Worm (Caenorhabditis elegans) whole organism, L1 larva: ENCODE measurements around the gene ttr-53.

ENCODE experiments used
- C34B4.2 ChIP-seq: sonication (generic microtip); optimal IDR thresholded peaks from 2 replicates; lab custom pipeline; 2017; ENCODE audit warnings: mild to moderate bottlenecking, missing genetic modification characterization, missing compliant biosample characterization
- aha-1 ChIP-seq: fragments of 150-350 bp; optimal IDR thresholded peaks from 2 replicates; lab custom pipeline; 2014; ENCODE audit warnings: missing biosample characterization, missing genetic modification characterization
- aly-2 ChIP-seq: fragments of 150-350 bp; optimal IDR thresholded peaks from 2 replicates; lab custom pipeline; 2014; ENCODE audit warnings: missing biosample characterization, missing genetic modification characterization
- ama-1 ChIP-seq: fragments of 150-350 bp; optimal IDR thresholded peaks from 2 replicates; lab custom pipeline; 2014
- blmp-1 ChIP-seq: fragments of 150-350 bp; optimal IDR thresholded peaks from 2 replicates; lab custom pipeline; 2014; ENCODE audit warnings: missing biosample characterization, missing genetic modification characterization
- ceh-63 ChIP-seq: fragments of 200-800 bp; sonication (Bioruptor generic); optimal IDR thresholded peaks from 2 replicates; lab custom pipeline; 2018; ENCODE audit warnings: mild to moderate bottlenecking, missing genetic modification characterization, missing compliant biosample characterization
- ceh-82 ChIP-seq, 3 experiments: fragments of 150-350 bp in 1 of 3; sonication (generic microtip) in 2 of 3; optimal IDR thresholded peaks; 2 replicates each; lab custom pipeline; 2014 to 2017; ENCODE audit warnings: missing biosample characterization in 3 of 3, missing genetic modification characterization in 3 of 3
- ceh-90 ChIP-seq: sonication (generic microtip); optimal IDR thresholded peaks from 2 replicates; lab custom pipeline; 2016; ENCODE audit warnings: missing genetic modification characterization, missing compliant biosample characterization
- ces-1 ChIP-seq: fragments of 150-350 bp; optimal IDR thresholded peaks from 2 replicates; lab custom pipeline; 2014; ENCODE audit warnings: missing biosample characterization, missing genetic modification reagents, missing genetic modification characterization
- dsc-1 ChIP-seq: sonication (generic microtip); optimal IDR thresholded peaks from 2 replicates; lab custom pipeline; 2016; ENCODE audit warnings: mild to moderate bottlenecking, missing genetic modification characterization, missing compliant biosample characterization
- efl-1 ChIP-seq, 4 experiments: fragments of 150-350 bp; optimal IDR thresholded peaks in 3 of 4; peaks in 1 of 4; 1 replicate in 1 of 4; 2 replicates in 3 of 4; lab custom pipeline; 2014; ENCODE audit warnings: missing biosample characterization in 2 of 4, missing genetic modification characterization in 2 of 4, missing genetic modification reagents in 2 of 4
- egl-27 ChIP-seq, 2 experiments: fragments of 150-350 bp in 1 of 2; sonication (generic microtip); optimal IDR thresholded peaks; 3 replicates each; lab custom pipeline; 2017 to 2018; ENCODE audit warnings: missing biosample characterization in 2 of 2, missing genetic modification characterization in 2 of 2, missing genetic modification reagents in 2 of 2
- elt-3 ChIP-seq, 6 experiments: fragments of 150-350 bp in 1 of 6; sonication (generic microtip); optimal IDR thresholded peaks; 2 replicates each; lab custom pipeline; 2017 to 2018; ENCODE audit warnings: missing biosample characterization in 6 of 6, missing genetic modification characterization in 6 of 6, inconsistent platforms in 1 of 6
- ets-5 ChIP-seq: fragments of 200-800 bp; sonication (Bioruptor generic); IDR thresholded peaks from 2 replicates; pipeline ENCODE4 v1.3.6; 2022; ENCODE audit warnings: missing genetic modification characterization, missing compliant biosample characterization
- fkh-4 ChIP-seq: sonication (generic microtip); optimal IDR thresholded peaks from 2 replicates; lab custom pipeline; 2016; ENCODE audit warnings: missing compliant biosample characterization, missing genetic modification characterization, borderline replicate concordance
- fkh-8 ChIP-seq: sonication (generic microtip); optimal IDR thresholded peaks from 2 replicates; lab custom pipeline; 2016; ENCODE audit warnings: mild to moderate bottlenecking, missing genetic modification characterization, missing compliant biosample characterization
- hlh-17 ChIP-seq: fragments of 200-800 bp; sonication (Bioruptor generic); optimal IDR thresholded peaks from 2 replicates; lab custom pipeline; 2018; ENCODE audit warnings: missing genetic modification characterization, mild to moderate bottlenecking, missing compliant biosample characterization, moderate library complexity, borderline replicate concordance
- hlh-4 ChIP-seq: sonication (generic microtip); optimal IDR thresholded peaks from 2 replicates; lab custom pipeline; 2016; ENCODE audit warnings: mild to moderate bottlenecking, missing genetic modification characterization, missing compliant biosample characterization
- hpl-2 ChIP-seq: fragments of 150-350 bp; optimal IDR thresholded peaks from 2 replicates; lab custom pipeline; 2014; ENCODE audit warnings: missing biosample characterization, missing genetic modification reagents, missing genetic modification characterization
- irx-1 ChIP-seq: sonication (generic microtip); optimal IDR thresholded peaks from 2 replicates; lab custom pipeline; 2016; ENCODE audit warnings: missing genetic modification characterization, missing compliant biosample characterization
- isw-1 ChIP-seq: fragments of 200-800 bp; sonication (Bioruptor generic); IDR thresholded peaks from 2 replicates; pipeline ENCODE4 v1.3.6; 2022; ENCODE audit warnings: missing genetic modification characterization, missing compliant biosample characterization
- lin-14 ChIP-seq: fragments of 200-800 bp; sonication (Bioruptor generic); optimal IDR thresholded peaks from 2 replicates; lab custom pipeline; 2018; ENCODE audit warnings: mild to moderate bottlenecking, missing genetic modification characterization, moderate library complexity, missing compliant biosample characterization
- lin-35 ChIP-seq, 2 experiments: fragments of 150-350 bp; optimal IDR thresholded peaks; 2 replicates each; lab custom pipeline; 2014; ENCODE audit warnings: missing biosample characterization in 2 of 2, missing genetic modification characterization in 2 of 2, missing genetic modification reagents in 2 of 2
- lir-3 ChIP-seq: sonication (generic microtip); optimal IDR thresholded peaks from 2 replicates; lab custom pipeline; 2016; ENCODE audit warnings: mild to moderate bottlenecking, missing genetic modification characterization, moderate library complexity, missing compliant biosample characterization; ENCODE audit not compliant: poor library complexity
- lsy-2 ChIP-seq, 2 experiments: fragments of 150-350 bp; optimal IDR thresholded peaks; 2 replicates each; lab custom pipeline; 2014; ENCODE audit warnings: missing biosample characterization in 2 of 2, missing genetic modification characterization in 2 of 2
- mab-9 ChIP-seq: fragments of 200-800 bp; sonication (Bioruptor generic); IDR thresholded peaks from 2 replicates; pipeline ENCODE4 v1.3.6; 2022; ENCODE audit warnings: missing genetic modification reagents, missing genetic modification characterization, missing compliant biosample characterization
- mdl-1 ChIP-seq, 2 experiments: fragments of 150-350 bp; optimal IDR thresholded peaks; 2 replicates each; lab custom pipeline; 2014 to 2017; ENCODE audit warnings: missing biosample characterization in 2 of 2, missing genetic modification characterization in 2 of 2, inconsistent platforms in 1 of 2
- nhr-11 ChIP-seq: fragments of 150-350 bp; optimal IDR thresholded peaks from 2 replicates; lab custom pipeline; 2014; ENCODE audit warnings: missing biosample characterization, missing genetic modification characterization
- nhr-12 ChIP-seq: sonication (generic microtip); optimal IDR thresholded peaks from 2 replicates; lab custom pipeline; 2017; ENCODE audit warnings: missing biosample characterization, missing genetic modification characterization
- nhr-19 ChIP-seq: fragments of 200-800 bp; sonication (Bioruptor generic); conservative IDR thresholded peaks from 2 replicates; pipeline ENCODE4 v1.3.6; 2022; ENCODE audit warnings: missing genetic modification characterization, missing compliant biosample characterization
- nhr-28 ChIP-seq: fragments of 150-350 bp; optimal IDR thresholded peaks from 2 replicates; lab custom pipeline; 2014; ENCODE audit warnings: missing biosample characterization, missing genetic modification characterization
- nhr-47 ChIP-seq: sonication (generic microtip); optimal IDR thresholded peaks from 2 replicates; lab custom pipeline; 2016; ENCODE audit warnings: mild to moderate bottlenecking, missing genetic modification characterization, moderate library complexity, missing compliant biosample characterization
- nhr-71 ChIP-seq: sonication (generic microtip); optimal IDR thresholded peaks from 2 replicates; lab custom pipeline; 2016; ENCODE audit warnings: mild to moderate bottlenecking, missing genetic modification characterization, moderate library complexity, missing compliant biosample characterization
- nhr-76 ChIP-seq: sonication (generic microtip); optimal IDR thresholded peaks from 2 replicates; lab custom pipeline; 2017; ENCODE audit warnings: missing biosample characterization, missing genetic modification characterization
- nhr-85 ChIP-seq: sonication (generic microtip); peaks from one replicate; lab custom pipeline; 2016; ENCODE audit warnings: missing genetic modification characterization, inconsistent platforms, missing compliant biosample characterization
- pax-3 ChIP-seq: fragments of 200-800 bp; sonication (Bioruptor generic); optimal IDR thresholded peaks from 2 replicates; lab custom pipeline; 2018; ENCODE audit warnings: mild to moderate bottlenecking, missing genetic modification characterization, moderate library complexity, missing compliant biosample characterization
- sox-4 ChIP-seq: sonication (generic microtip); optimal IDR thresholded peaks from 2 replicates; lab custom pipeline; 2016; ENCODE audit warnings: missing genetic modification characterization, missing compliant biosample characterization
- swsn-7 ChIP-seq: sonication (generic microtip); optimal IDR thresholded peaks from 2 replicates; lab custom pipeline; 2016; ENCODE audit warnings: missing genetic modification characterization, missing compliant biosample characterization
- tbx-2 ChIP-seq: sonication (generic microtip); optimal IDR thresholded peaks from 2 replicates; lab custom pipeline; 2016; ENCODE audit warnings: missing genetic modification characterization, missing compliant biosample characterization
- tlp-1 ChIP-seq: fragments of 150-350 bp; optimal IDR thresholded peaks from 2 replicates; lab custom pipeline; 2014; ENCODE audit warnings: missing biosample characterization, missing genetic modification characterization
- unc-30 ChIP-seq: sonication (generic microtip); optimal IDR thresholded peaks from 2 replicates; lab custom pipeline; 2017; ENCODE audit warnings: missing biosample characterization, missing genetic modification characterization
- unc-98 ChIP-seq: fragments of 200-800 bp; sonication (Bioruptor generic); IDR thresholded peaks from 2 replicates; pipeline ENCODE4 v1.3.6; 2022; ENCODE audit warnings: missing genetic modification characterization, missing compliant biosample characterization
- vab-15 ChIP-seq: sonication (generic microtip); optimal IDR thresholded peaks from 2 replicates; lab custom pipeline; 2017; ENCODE audit warnings: missing genotype, mild to moderate bottlenecking, missing genetic modification characterization, missing compliant biosample characterization
- xbp-1 ChIP-seq: sonication (generic microtip); optimal IDR thresholded peaks from 2 replicates; lab custom pipeline; 2016; ENCODE audit warnings: missing genetic modification characterization, missing compliant biosample characterization
- ztf-4 ChIP-seq: fragments of 150-350 bp; optimal IDR thresholded peaks from 2 replicates; lab custom pipeline; 2014; ENCODE audit warnings: missing biosample characterization, missing genetic modification characterization

ttr-53 gene

DNA sequence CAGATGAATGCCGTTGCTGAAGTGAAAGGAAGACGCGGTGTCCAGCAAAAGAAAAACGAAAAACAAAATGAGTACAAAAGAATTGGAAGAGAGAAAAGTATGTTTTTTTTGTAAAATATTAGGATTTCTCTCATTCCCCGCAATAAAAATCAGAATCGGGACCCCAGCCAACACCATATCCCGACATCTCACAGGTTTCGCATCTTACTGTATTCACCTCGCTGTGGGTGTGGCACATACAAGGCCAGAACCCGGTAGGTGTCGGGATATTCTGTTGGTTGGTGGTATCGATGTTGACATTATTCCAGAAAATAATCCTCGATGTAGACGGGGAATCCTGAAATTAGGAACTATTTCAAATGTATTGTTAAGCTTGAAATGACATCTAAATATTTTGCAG is 41.1 kb upstream of the ttr-53 start:
- TF ChIP-seq isw-1 (GFP tag; lab: Robert Waterston, UW) (no peak), unc-30 (tag; lab: Kevin White, UChicago) (no peak), fkh-4 (no peak), aly-2 (tag; lab: Kevin White, UChicago) (no peak), dsc-1 (tag; lab: Kevin White, UChicago) (no peak), lin-14 (GFP tag; lab: Kevin White, UChicago) (no peak), ceh-63 (GFP tag; lab: Kevin White, UChicago) (no peak), swsn-7 (tag; lab: Kevin White, UChicago) (no peak)

DNA sequence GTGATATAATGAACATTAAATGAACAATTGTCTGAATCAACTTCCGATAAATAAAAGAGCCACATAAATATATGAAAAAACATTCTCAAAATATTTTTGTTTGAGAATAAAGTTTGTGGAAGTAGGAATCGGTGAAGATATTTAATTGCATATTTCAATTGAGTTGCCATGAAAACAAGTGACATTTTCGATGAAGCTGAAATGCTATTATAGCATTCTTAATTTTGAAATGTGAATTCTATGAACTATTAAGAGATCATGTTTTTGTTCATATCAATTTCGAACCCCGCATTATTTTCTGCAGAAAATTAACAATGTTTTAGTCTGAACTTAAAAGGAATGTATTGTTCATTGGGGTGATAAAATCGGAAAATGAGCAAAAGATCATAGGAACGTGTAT is 35.6 kb upstream of the ttr-53 start, which contains the start of gene irld-21:
irld-21 (minus strand) TSS at position 101 of the 400 bp plus-strand sequence.
- no peak for TF ChIP-seq swsn-7 (tag; lab: Kevin White, UChicago)
- no peak for TF ChIP-seq lin-14 (GFP tag; lab: Kevin White, UChicago)
- TF ChIP-seq egl-27 (tag; optimal IDR thresholded peaks at IDR 0.05; lab: Kevin White, UChicago) = no peak
- no peak for TF ChIP-seq hlh-4 (tag; lab: Kevin White, UChicago)
- TF ChIP-seq lsy-2 (tag; optimal IDR thresholded peaks at IDR 0.05; lab: Kevin White, UChicago) = no peak
- no peak for TF ChIP-seq isw-1 (GFP tag; lab: Robert Waterston, UW)
- TF ChIP-seq hlh-17 (GFP tag; lab: Kevin White, UChicago) = no peak
- TF ChIP-seq aha-1 (tag; lab: Kevin White, UChicago) = no peak
- no peak for TF ChIP-seq efl-1 (optimal IDR thresholded peaks at IDR 0.05; lab: Kevin White, UChicago)
- TF ChIP-seq efl-1 (GFP tag; optimal IDR thresholded peaks at IDR 0.05 in 1 of 2; lab: Kevin White, UChicago) = no peak
- no peak for TF ChIP-seq sox-4 (tag; lab: Kevin White, UChicago)
- TF ChIP-seq nhr-76 (tag; lab: Kevin White, UChicago) = no peak
- TF ChIP-seq nhr-19 (GFP tag; lab: Robert Waterston, UW) = no peak
- TF ChIP-seq C34B4.2 (tag; lab: Kevin White, UChicago) = no peak
- no peak for TF ChIP-seq ceh-90
- TF ChIP-seq, all 84 proteins: peak for 0

DNA sequence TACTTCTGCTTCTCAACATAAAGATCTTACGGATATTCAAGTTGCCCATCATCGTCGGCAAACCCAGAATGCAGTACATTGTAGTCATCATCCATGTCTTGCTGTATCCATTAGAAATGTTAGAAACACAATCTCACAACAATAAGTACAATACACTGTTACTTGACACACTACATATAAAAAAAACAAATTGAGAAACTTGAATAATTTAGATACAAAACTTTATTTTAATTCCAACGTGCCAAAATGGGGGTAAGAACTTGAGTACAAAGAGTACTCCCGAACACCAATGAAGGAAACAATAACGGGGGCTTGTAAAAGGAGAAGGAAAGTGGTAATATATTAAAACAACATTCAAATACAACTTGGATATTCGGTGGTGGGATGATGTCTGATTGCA is 31.3 kb upstream of the ttr-53 start, which contains the start of gene ctf-18:
ctf-18 (minus strand) TSS at position 101 of the 400 bp plus-strand sequence.
- TF ChIP-seq tlp-1 (tag; lab: Kevin White, UChicago) = no peak
- TF ChIP-seq vab-15 = no peak
- no peak for TF ChIP-seq nhr-12
- no peak for TF ChIP-seq ztf-4 (tag; lab: Kevin White, UChicago)

DNA sequence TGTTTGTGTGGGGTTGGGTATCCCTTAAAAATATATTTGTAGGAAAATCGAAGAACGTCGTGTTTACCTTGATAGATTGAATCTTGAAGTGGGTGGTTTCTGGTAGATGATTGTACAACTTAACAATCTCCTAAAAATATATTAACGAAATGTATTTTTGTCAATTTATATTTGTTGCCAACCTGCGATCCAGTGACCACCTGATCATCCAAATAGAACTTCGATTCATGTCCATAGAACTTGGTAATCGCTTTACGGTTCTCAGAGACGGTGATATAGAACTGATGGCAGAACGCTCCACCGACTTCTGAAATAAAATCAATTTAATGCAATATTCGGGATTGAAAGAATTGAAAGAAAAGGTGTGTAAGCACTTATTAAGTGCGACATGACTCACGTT is 29.4 kb upstream of the ttr-53 start:
- TF ChIP-seq nhr-28 (no peak), ceh-82 (tag; optimal IDR thresholded peaks at IDR 0.05; lab: Kevin White, UChicago) (no peak), irx-1 (tag; lab: Kevin White, UChicago) (no peak), tbx-2 (tag; lab: Kevin White, UChicago) (no peak), fkh-4 (no peak), ceh-63 (GFP tag; lab: Kevin White, UChicago) (no peak), hpl-2 (GFP tag; lab: Kevin White, UChicago) (no peak), xbp-1 (tag; lab: Kevin White, UChicago) (no peak), unc-98 (GFP tag; lab: Robert Waterston, UW) (no peak), sox-4 (tag; lab: Kevin White, UChicago) (no peak)
- TF ChIP-seq, all 84 proteins: peak for 0

ce11 chrIV:10128906-10129386 is 28.9 kb upstream of the ttr-53 start, which contains the start of the genes gtbp-1 and K08F4.3:
Gene gtbp-1 (minus strand): TSS chrIV:10128956.
Gene K08F4.3 (plus strand): TSS chrIV:10129257.
- TF ChIP-seq lir-3 (no peak), lin-35 (GFP tag; optimal IDR thresholded peaks at IDR 0.05; lab: Kevin White, UChicago) (peak; percentile 92 to 97), nhr-76 (tag; lab: Kevin White, UChicago) (no peak), xbp-1 (tag; lab: Kevin White, UChicago) (peak; percentile 67), nhr-47 (peak; percentile 74), mab-9 (GFP tag; lab: Robert Waterston, UW) (no peak), ces-1 (GFP tag; lab: Kevin White, UChicago) (no peak), isw-1 (GFP tag; lab: Robert Waterston, UW) (peak; percentile 64), nhr-85 (tag; lab: Kevin White, UChicago) (peak; percentile 85), ets-5 (no peak), pax-3 (tag; lab: Kevin White, UChicago) (peak; percentile 23), nhr-11 (tag; lab: Kevin White, UChicago) (no peak), mdl-1 (tag; optimal IDR thresholded peaks at IDR 0.05; lab: Kevin White, UChicago) (peak in 1 of 2 experiments; percentile 66), nhr-71 (tag; lab: Kevin White, UChicago) (peak; percentile 78), fkh-8 (peak; percentile 65), ama-1 (lab: Kevin White, UChicago) (no peak), blmp-1 (tag; lab: Kevin White, UChicago) (peak; percentile 53), elt-3 (tag; optimal IDR thresholded peaks at IDR 0.05; lab: Kevin White, UChicago) (peak in 2 of 6 experiments; percentile 3 to 47)
